Worm (Caenorhabditis elegans) whole organism, early embryonic: ENCODE data around the gene C25A8.1.

Experiments used
- B0310.2 ChIP-seq: sonication (generic microtip); optimal IDR thresholded peaks from 2 replicates; lab custom pipeline; 2016; ENCODE audit warnings: mild to moderate bottlenecking, missing genetic modification characterization, missing compliant biosample characterization
- F13C5.2 ChIP-seq: sonication (generic microtip); optimal IDR thresholded peaks from 2 replicates; lab custom pipeline; 2017; ENCODE audit warnings: mild to moderate bottlenecking, missing genetic modification characterization, inconsistent platforms, missing compliant biosample characterization
- aly-1 ChIP-seq: sonication (generic microtip); optimal IDR thresholded peaks from 2 replicates; lab custom pipeline; 2016; ENCODE audit warnings: missing genetic modification characterization, missing compliant biosample characterization
- ama-1 ChIP-seq: fragments of 150-350 bp; optimal IDR thresholded peaks from 2 replicates; lab custom pipeline; 2014
- ceh-13 ChIP-seq: fragments of 200-800 bp; sonication (Bioruptor generic); optimal IDR thresholded peaks from 2 replicates; lab custom pipeline; 2018; ENCODE audit warnings: mild to moderate bottlenecking, missing genetic modification characterization, missing compliant biosample characterization
- ceh-36 ChIP-seq: sonication (generic microtip); optimal IDR thresholded peaks from 2 replicates; lab custom pipeline; 2016; ENCODE audit warnings: missing genetic modification characterization, inconsistent platforms, missing compliant biosample characterization
- ets-7 ChIP-seq: sonication (generic microtip); optimal IDR thresholded peaks from 2 replicates; lab custom pipeline; 2016; ENCODE audit warnings: missing genotype, missing genetic modification characterization, missing compliant biosample characterization
- flt-1 ChIP-seq: fragments of 200-800 bp; sonication (Bioruptor generic); IDR thresholded peaks from 2 replicates; pipeline ENCODE4 v1.3.6; 2022; ENCODE audit warnings: missing genetic modification characterization, missing compliant biosample characterization
- hmbx-1 ChIP-seq: sonication (generic microtip); optimal IDR thresholded peaks from 2 replicates; lab custom pipeline; 2016; ENCODE audit warnings: mild to moderate bottlenecking, missing genetic modification characterization, missing compliant biosample characterization
- hmg-4 ChIP-seq: fragments of 200-800 bp; sonication (Bioruptor generic); optimal IDR thresholded peaks from 2 replicates; lab custom pipeline; 2018; ENCODE audit warnings: mild to moderate bottlenecking, missing genetic modification characterization, missing compliant biosample characterization
- hnd-1 ChIP-seq: sonication (generic microtip); optimal IDR thresholded peaks from 2 replicates; lab custom pipeline; 2016; ENCODE audit warnings: missing genetic modification characterization, missing compliant biosample characterization
- pes-1 ChIP-seq: fragments of 200-800 bp; sonication (Bioruptor generic); IDR thresholded peaks from 2 replicates; pipeline ENCODE4 v1.3.6; 2022; ENCODE audit warnings: missing genetic modification reagents, missing genetic modification characterization, missing compliant biosample characterization
- scrt-1 ChIP-seq: fragments of 200-800 bp; sonication (Bioruptor generic); IDR thresholded peaks from 2 replicates; pipeline ENCODE4 v1.3.6; 2022; ENCODE audit warnings: missing genetic modification characterization, missing compliant biosample characterization
- sea-1 ChIP-seq: fragments of 200-800 bp; sonication (Bioruptor generic); conservative IDR thresholded peaks from 2 replicates; pipeline ENCODE4 v1.3.6; 2022; ENCODE audit warnings: missing genetic modification characterization, missing compliant biosample characterization
- tbx-11 ChIP-seq: fragments of 200-800 bp; sonication (Bioruptor generic); IDR thresholded peaks from 2 replicates; pipeline ENCODE4 v1.3.6; 2022; ENCODE audit warnings: missing genetic modification characterization, missing compliant biosample characterization
- tbx-37 ChIP-seq: fragments of 200-800 bp; sonication (Bioruptor generic); conservative IDR thresholded peaks from 2 replicates; pipeline ENCODE4 v1.3.6; 2022; ENCODE audit warnings: missing genetic modification reagents, missing genetic modification characterization, missing compliant biosample characterization
- tra-4 ChIP-seq: sonication (generic microtip); optimal IDR thresholded peaks from 2 replicates; lab custom pipeline; 2017; ENCODE audit warnings: missing genetic modification characterization, missing compliant biosample characterization

The C25A8.1 gene

ce11 chrIV:7003323-7003722 is 7.6 kb upstream of the C25A8.1 start, which contains the start of gene cht-3:
TSS of gene cht-3 (plus strand) at chrIV:7003623.
- TF ChIP-seq sea-1 (GFP tag; lab: Robert Waterston, UW), result no peak
- no peak for TF ChIP-seq hnd-1 (tag; lab: Kevin White, UChicago)
- TF ChIP-seq pes-1 (GFP tag; lab: Robert Waterston, UW), result no peak
- no peak for TF ChIP-seq B0310.2 (tag; lab: Kevin White, UChicago)
- no peak for TF ChIP-seq aly-1 (tag; lab: Kevin White, UChicago)
- no peak for TF ChIP-seq hmg-4 (GFP tag; lab: Kevin White, UChicago)
- TF ChIP-seq ceh-13 (GFP tag; lab: Kevin White, UChicago), result no peak
- no peak for TF ChIP-seq tbx-11
- no peak for TF ChIP-seq F13C5.2 (tag; lab: Kevin White, UChicago)
- TF ChIP-seq ets-7 (tag; lab: Kevin White, UChicago), result no peak
- TF ChIP-seq tbx-37, result no peak
- TF ChIP-seq flt-1, result no peak
- TF ChIP-seq tra-4 (tag; lab: Kevin White, UChicago), result no peak
- no peak for TF ChIP-seq hmbx-1 (tag; lab: Kevin White, UChicago)
- TF ChIP-seq scrt-1, result no peak
- no peak for TF ChIP-seq ceh-36 (tag; lab: Kevin White, UChicago)

- TF ChIP-seq hmg-4 (GFP tag; lab: Kevin White, UChicago) (no peak), hmbx-1 (tag; lab: Kevin White, UChicago) (no peak), B0310.2 (tag; lab: Kevin White, UChicago) (no peak), sea-1 (GFP tag; lab: Robert Waterston, UW) (no peak), ceh-13 (GFP tag; lab: Kevin White, UChicago) (no peak), pes-1 (GFP tag; lab: Robert Waterston, UW) (no peak), hnd-1 (tag; lab: Kevin White, UChicago) (no peak), ets-7 (tag; lab: Kevin White, UChicago) (no peak), ama-1 (lab: Kevin White, UChicago) (no peak), aly-1 (tag; lab: Kevin White, UChicago) (no peak), flt-1 (no peak), scrt-1 (no peak), tbx-37 (no peak), F13C5.2 (tag; lab: Kevin White, UChicago) (no peak), tbx-11 (no peak), tra-4 (tag; lab: Kevin White, UChicago) (no peak), ceh-36 (tag; lab: Kevin White, UChicago) (no peak)
Observed at ce11 chrIV:7009531-7009930, 1.4 kb upstream of the C25A8.1 start, which contains the start of gene C25A8.2. TSS of gene C25A8.2 (plus strand) at chrIV:7009831.

DNA sequence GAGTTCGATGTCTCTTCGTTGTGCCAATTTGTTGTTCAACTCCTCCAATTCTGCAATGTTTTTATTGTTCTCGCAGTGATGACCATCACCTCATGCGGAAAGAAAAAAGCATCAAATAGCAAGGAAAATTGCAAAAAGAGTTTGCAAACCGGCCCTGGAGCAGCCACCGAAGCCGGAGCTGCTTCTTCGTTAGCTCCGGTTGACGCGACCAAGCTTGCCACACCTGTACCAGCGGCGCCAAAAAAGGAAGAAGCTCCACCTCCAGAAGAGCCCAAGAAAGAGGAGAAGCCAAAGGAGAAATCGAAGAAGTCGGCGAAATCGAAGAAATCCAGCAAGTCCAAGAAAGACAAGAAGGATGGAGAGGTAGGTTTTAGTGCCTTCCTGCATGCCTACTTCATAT is 740 bp upstream of the C25A8.1 start:
- TF ChIP-seq pes-1 (GFP tag; lab: Robert Waterston, UW) (no peak), tbx-37 (no peak), flt-1 (no peak), tra-4 (tag; lab: Kevin White, UChicago) (no peak), sea-1 (GFP tag; lab: Robert Waterston, UW) (no peak), tbx-11 (no peak), scrt-1 (no peak), hmbx-1 (tag; lab: Kevin White, UChicago) (no peak), F13C5.2 (tag; lab: Kevin White, UChicago) (no peak), ama-1 (lab: Kevin White, UChicago) (no peak), hmg-4 (GFP tag; lab: Kevin White, UChicago) (no peak), ets-7 (tag; lab: Kevin White, UChicago) (no peak), ceh-36 (tag; lab: Kevin White, UChicago) (no peak), hnd-1 (tag; lab: Kevin White, UChicago) (no peak), B0310.2 (tag; lab: Kevin White, UChicago) (no peak), aly-1 (tag; lab: Kevin White, UChicago) (no peak), ceh-13 (GFP tag; lab: Kevin White, UChicago) (no peak)

DNA sequence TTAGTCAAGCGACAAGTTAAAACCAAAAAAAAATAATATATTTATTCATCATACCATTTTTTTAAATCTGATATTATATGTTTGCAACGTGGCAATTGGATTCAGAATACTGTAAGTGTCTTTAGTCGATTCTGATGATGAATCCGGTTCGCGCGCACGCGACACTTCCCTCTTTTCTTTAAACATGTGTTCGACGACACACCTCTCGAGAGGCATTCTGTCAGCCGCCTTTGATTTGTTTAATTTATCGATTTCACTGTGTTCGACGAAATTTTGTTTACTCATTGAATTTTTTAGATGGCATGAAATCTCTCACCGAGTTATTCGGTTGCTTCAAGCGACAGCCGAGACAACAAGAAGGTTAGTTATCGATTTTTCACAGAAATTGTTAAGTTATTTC is 793 bp downstream of the C25A8.1 start, which contains the start of gene trxr-1:
TSS of gene trxr-1 (plus strand) at position 227 of the 400 bp plus-strand sequence.
- TF ChIP-seq F13C5.2 (tag; lab: Kevin White, UChicago) (no peak), ama-1 (lab: Kevin White, UChicago) (no peak), tra-4 (tag; lab: Kevin White, UChicago) (no peak), flt-1 (no peak), ets-7 (tag; lab: Kevin White, UChicago) (no peak), pes-1 (GFP tag; lab: Robert Waterston, UW) (no peak), ceh-13 (GFP tag; lab: Kevin White, UChicago) (no peak), hmg-4 (GFP tag; lab: Kevin White, UChicago) (no peak), tbx-37 (no peak), scrt-1 (no peak), aly-1 (tag; lab: Kevin White, UChicago) (no peak), hmbx-1 (tag; lab: Kevin White, UChicago) (no peak), B0310.2 (tag; lab: Kevin White, UChicago) (no peak), sea-1 (GFP tag; lab: Robert Waterston, UW) (no peak), tbx-11 (no peak), hnd-1 (tag; lab: Kevin White, UChicago) (no peak)

DNA sequence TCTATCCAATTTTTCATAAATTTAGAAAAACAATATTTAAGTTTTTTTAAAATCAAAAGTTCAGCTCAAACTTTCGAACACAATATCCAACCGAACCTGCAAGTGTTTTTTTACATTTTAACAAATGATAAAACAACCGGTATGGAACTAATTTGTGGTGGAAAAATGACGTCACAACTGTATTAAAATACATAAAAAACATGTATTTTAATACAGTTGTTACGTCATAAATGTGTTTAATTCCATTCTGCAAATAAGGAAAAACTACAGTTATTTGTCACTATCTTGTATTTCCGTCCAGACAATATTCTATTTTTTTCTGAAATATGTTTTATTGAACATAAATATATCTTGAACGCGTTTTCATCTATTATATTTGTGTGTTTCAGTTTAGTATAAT is 1.3 kb downstream of the C25A8.1 start:
- TF ChIP-seq tbx-37 (no peak), flt-1 (no peak), aly-1 (tag; lab: Kevin White, UChicago) (no peak), hmg-4 (GFP tag; lab: Kevin White, UChicago) (no peak), ceh-13 (GFP tag; lab: Kevin White, UChicago) (no peak), sea-1 (GFP tag; lab: Robert Waterston, UW) (no peak), tbx-11 (no peak), ceh-36 (tag; lab: Kevin White, UChicago) (no peak), ets-7 (tag; lab: Kevin White, UChicago) (no peak), ama-1 (lab: Kevin White, UChicago) (no peak), tra-4 (tag; lab: Kevin White, UChicago) (no peak), hnd-1 (tag; lab: Kevin White, UChicago) (no peak), hmbx-1 (tag; lab: Kevin White, UChicago) (no peak), scrt-1 (no peak), pes-1 (GFP tag; lab: Robert Waterston, UW) (no peak), B0310.2 (tag; lab: Kevin White, UChicago) (no peak), F13C5.2 (tag; lab: Kevin White, UChicago) (no peak)

ce11 chrIV:7012731-7013445 is 2.0 kb downstream of the C25A8.1 start:
- TF ChIP-seq aly-1 (tag; lab: Kevin White, UChicago) (no peak), pes-1 (GFP tag; lab: Robert Waterston, UW) (no peak), hnd-1 (tag; lab: Kevin White, UChicago) (no peak), B0310.2 (tag; lab: Kevin White, UChicago) (no peak), hmg-4 (GFP tag; lab: Kevin White, UChicago) (no peak), scrt-1 (no peak), ets-7 (tag; lab: Kevin White, UChicago) (no peak), ama-1 (lab: Kevin White, UChicago) (no peak), sea-1 (GFP tag; lab: Robert Waterston, UW) (no peak), tbx-37 (no peak), tbx-11 (no peak), flt-1 (no peak), ceh-36 (tag; lab: Kevin White, UChicago) (no peak), hmbx-1 (tag; lab: Kevin White, UChicago) (no peak), ceh-13 (GFP tag; lab: Kevin White, UChicago) (no peak), tra-4 (tag; lab: Kevin White, UChicago) (no peak), F13C5.2 (tag; lab: Kevin White, UChicago) (no peak)
